Worm (Caenorhabditis elegans): Measurements from ENCODE around the gene lec-3.

DNA sequence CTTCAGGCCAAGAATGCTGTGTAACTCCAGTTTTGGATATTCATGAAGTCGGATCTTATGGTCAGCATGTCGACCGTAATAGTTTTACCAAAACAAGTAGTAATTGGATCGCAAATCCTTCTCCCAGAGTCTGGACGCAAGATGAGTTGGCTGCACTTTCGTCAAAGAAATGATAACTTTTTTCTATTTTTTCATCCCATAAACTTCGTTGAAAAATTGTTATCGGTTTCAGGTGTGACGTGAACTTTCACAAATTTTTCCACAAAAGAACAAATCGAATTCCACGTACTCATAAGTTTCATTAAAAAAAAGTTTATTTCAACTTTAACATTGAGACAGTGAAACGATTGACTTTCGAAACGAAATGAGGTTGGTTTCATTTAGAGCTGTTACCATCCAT is 17.0 kb downstream of the lec-3 start, which contains the start of gene ZK892.5:
- TF ChIP-seq klf-2 (GFP tag; conservative IDR thresholded peaks at IDR 0.05) (no peak), med-1 (GFP tag; optimal IDR thresholded peaks at IDR 0.05; ENCODE audit: insufficient read depth) (no peak)
